Fruit fly (Drosophila melanogaster): Measurements from ENCODE around the gene CG14435.

Gene CG14435

dm6 chrX:6794826-6795225 lies 48.9 kb downstream of the CG14435 start (continued):
- TF ChIP-seq CG7839 (tag; optimal IDR thresholded peaks at IDR 0.05): peak; percentile 4
- 0 out of 2 replicates have a peak, but pooled peaks have one; percentile 17 for TF ChIP-seq ap (GFP tag; IDR thresholded peaks at IDR 0.05)
- TF ChIP-seq CG3847 (GFP tag; IDR thresholded peaks at IDR 0.05): 0 out of 2 replicates have a peak, but pooled peaks have one; percentile 29
- TF ChIP-seq Opbp (GFP tag; IDR thresholded peaks at IDR 0.05; ENCODE audit: partially characterized antibody): no peak
- no peak for TF ChIP-seq en (GFP tag; optimal IDR thresholded peaks at IDR 0.05)
- TF ChIP-seq Ada2b (GFP tag; IDR thresholded peaks at IDR 0.05): 0 out of 2 replicates have a peak, but pooled peaks have one; percentile 28
- TF ChIP-seq CG9932 (GFP tag; IDR thresholded peaks at IDR 0.05): no peak; the same call in 1 of the 2 replicates
- TF ChIP-seq CG15073 (GFP tag; optimal IDR thresholded peaks at IDR 0.05): no peak
- no peak for TF ChIP-seq al (GFP tag; IDR thresholded peaks at IDR 0.05)
- peak; percentile 21; the same call in 1 of the 2 replicates for TF ChIP-seq seq (GFP tag; IDR thresholded peaks at IDR 0.05)
- peak; percentile 42 for TF ChIP-seq Ssrp (tag; optimal IDR thresholded peaks at IDR 0.05)
- TF ChIP-seq ATbp (GFP tag; optimal IDR thresholded peaks at IDR 0.05): peak; percentile 32
- no peak for TF ChIP-seq bowl (GFP tag; IDR thresholded peaks at IDR 0.05)
- TF ChIP-seq oc (tag; optimal IDR thresholded peaks at IDR 0.05): no peak
- TF ChIP-seq Nf-YA (GFP tag; IDR thresholded peaks at IDR 0.05): no peak
- peak; percentile 67 for TF ChIP-seq Ets65A (GFP tag)
- no peak for TF ChIP-seq Usf (GFP tag; optimal IDR thresholded peaks at IDR 0.05)
- TF ChIP-seq esg (GFP tag; conservative IDR thresholded peaks at IDR 0.05): 0 out of 2 replicates have a peak, but pooled peaks have one; percentile 21
- peak in 1 of 2 experiments; percentile 2 for TF ChIP-seq Hr51 (GFP tag; optimal IDR thresholded peaks at IDR 0.05)
- no peak for TF ChIP-seq CG8924 (tag; optimal IDR thresholded peaks at IDR 0.05)
- TF ChIP-seq Antp (GFP tag; optimal IDR thresholded peaks at IDR 0.05): no peak
- TF ChIP-seq B-H1 (GFP tag; IDR thresholded peaks at IDR 0.05): peak; percentile 13; the same call in 1 of the 3 replicates
- TF ChIP-seq CG12769 (tag; optimal IDR thresholded peaks at IDR 0.05): no peak
- peak; percentile 23; the same call in 1 of the 2 replicates for TF ChIP-seq CG32532 (GFP tag; IDR thresholded peaks at IDR 0.05)
- TF ChIP-seq fd3F (GFP tag; optimal IDR thresholded peaks at IDR 0.05): no peak
- TF ChIP-seq BtbVII (GFP tag; optimal IDR thresholded peaks at IDR 0.05): no peak
- TF ChIP-seq psq (GFP tag; optimal IDR thresholded peaks at IDR 0.05): no peak
- peak; percentile 2 for TF ChIP-seq nmo (GFP tag; optimal IDR thresholded peaks at IDR 0.05)
- no peak for TF ChIP-seq ind (GFP tag; optimal IDR thresholded peaks at IDR 0.05)
- TF ChIP-seq CG17186 (GFP tag; optimal IDR thresholded peaks at IDR 0.05): no peak
- TF ChIP-seq lmd (GFP tag; IDR thresholded peaks at IDR 0.05): peak; percentile 54
- TF ChIP-seq CG9215 (GFP tag; IDR thresholded peaks at IDR 0.05): peak; percentile 7; the same call in 1 of the 2 replicates
- TF ChIP-seq sisA (GFP tag; IDR thresholded peaks at IDR 0.05): peak; percentile 31; the same call in 1 of the 2 replicates
- peak; percentile 42; the same call in 1 of the 2 replicates for TF ChIP-seq Atf6 (GFP tag; IDR thresholded peaks at IDR 0.05)
- no peak for TF ChIP-seq Mes4 (GFP tag; optimal IDR thresholded peaks at IDR 0.05)
- no peak for TF ChIP-seq Trl (optimal IDR thresholded peaks at IDR 0.05)
- TF ChIP-seq Trl (GFP tag; optimal IDR thresholded peaks at IDR 0.05): no peak
- TF ChIP-seq CG17802 (tag; optimal IDR thresholded peaks at IDR 0.05): no peak
- peak; percentile 64; the same call in 1 of the 3 replicates for TF ChIP-seq ci (GFP tag; IDR thresholded peaks at IDR 0.05)
- TF ChIP-seq hkb (optimal IDR thresholded peaks at IDR 0.05): no peak
- TF ChIP-seq hkb (GFP tag; IDR thresholded peaks at IDR 0.05): peak; percentile 50; the same call in 1 of the 2 replicates
- TF ChIP-seq CG1603 (tag; optimal IDR thresholded peaks at IDR 0.05): peak; percentile 48
- TF ChIP-seq ERR (GFP tag; optimal IDR thresholded peaks at IDR 0.05): no peak
- TF ChIP-seq CG14050 (GFP tag; IDR thresholded peaks at IDR 0.05): peak; percentile 38; the same call in 2 of the 3 replicates
- TF ChIP-seq CG5953 (GFP tag; IDR thresholded peaks at IDR 0.05): peak; percentile 42; the same call in 1 of the 2 replicates
- TF ChIP-seq Abd-B (GFP tag; optimal IDR thresholded peaks at IDR 0.05): peak; percentile 20
- TF ChIP-seq vfl (GFP tag; optimal IDR thresholded peaks at IDR 0.05): no peak
- TF ChIP-seq phol (tag; optimal IDR thresholded peaks at IDR 0.05): peak; percentile 30
- TF ChIP-seq Drgx (GFP tag; IDR thresholded peaks at IDR 0.05): 0 out of 2 replicates have a peak, but pooled peaks have one; percentile 21
- TF ChIP-seq tll (GFP tag; optimal IDR thresholded peaks at IDR 0.05): no peak
- no peak for TF ChIP-seq CG13424 (tag; optimal IDR thresholded peaks at IDR 0.05)

Data from whole organism, embryonic.